Worm (Caenorhabditis elegans): ENCODE data around the gene C17F4.8.

The C17F4.8 gene

ce11 chrII:3225780-3226179 is 8.8 kb downstream of the C17F4.8 start, which contains the start of gene ZC239.17:
Gene ZC239.17 (minus strand): TSS chrII:3225880.
- no peak for TF ChIP-seq ceh-63 (GFP tag; optimal IDR thresholded peaks at IDR 0.05)
- no peak for TF ChIP-seq nhr-12 (tag; optimal IDR thresholded peaks at IDR 0.05)
- no peak for TF ChIP-seq ceh-90 (tag; optimal IDR thresholded peaks at IDR 0.05)

- TF ChIP-seq lsy-2 (tag; optimal IDR thresholded peaks at IDR 0.05) (no peak), elt-2 (tag; optimal IDR thresholded peaks at IDR 0.05) (peak; percentile 44)
Observed at ce11 chrII:3225200-3225599, 9.4 kb downstream of the C17F4.8 start, which contains the start of gene ZC239.16. Gene ZC239.16 (minus strand): TSS chrII:3225319.

DNA sequence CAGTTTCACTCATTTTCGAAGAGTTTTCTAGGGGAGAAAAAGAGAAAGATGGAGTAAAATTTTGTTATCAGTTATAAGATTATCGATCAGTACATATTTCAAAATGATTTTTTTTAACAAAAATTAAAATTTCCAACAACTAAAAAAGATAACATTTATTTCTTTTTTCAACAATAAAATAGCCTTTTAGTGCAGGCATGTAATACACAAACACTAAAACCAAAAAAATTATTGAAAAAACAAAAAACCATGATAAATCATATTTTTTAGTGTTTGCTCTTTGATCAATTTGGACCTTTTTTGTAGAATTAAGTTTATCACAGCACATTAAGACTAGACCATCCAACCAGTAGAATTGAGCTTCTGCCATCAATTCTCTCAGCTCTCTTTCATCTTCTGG is 10.0 kb downstream of the C17F4.8 start, which contains the start of gene ZC239.15:
TSS of gene ZC239.15 (minus strand) at position 101 of the 400 bp plus-strand sequence.
- TF ChIP-seq sox-4 (tag; optimal IDR thresholded peaks at IDR 0.05) (no peak), zip-4 (GFP tag; optimal IDR thresholded peaks at IDR 0.05) (no peak), dsc-1 (tag; optimal IDR thresholded peaks at IDR 0.05) (no peak), fkh-4 (tag; optimal IDR thresholded peaks at IDR 0.05; ENCODE audit: borderline replicate concordance) (no peak), lin-15B (tag; optimal IDR thresholded peaks at IDR 0.05) (no peak), mab-9 (GFP tag; IDR thresholded peaks at IDR 0.05) (no peak), pax-3 (tag; optimal IDR thresholded peaks at IDR 0.05) (no peak), nhr-77 (tag; optimal IDR thresholded peaks at IDR 0.05) (no peak), ztf-11 (tag; optimal IDR thresholded peaks at IDR 0.05) (no peak), nhr-84 (tag; optimal IDR thresholded peaks at IDR 0.05) (no peak), nhr-12 (tag; optimal IDR thresholded peaks at IDR 0.05) (no peak), unc-86 (tag; optimal IDR thresholded peaks at IDR 0.05) (no peak), aha-1 (tag; optimal IDR thresholded peaks at IDR 0.05) (no peak), unc-98 (GFP tag; IDR thresholded peaks at IDR 0.05) (no peak), alr-1 (tag; optimal IDR thresholded peaks at IDR 0.05; ENCODE audit: borderline replicate concordance) (no peak), Y116A8C.19 (tag; optimal IDR thresholded peaks at IDR 0.05; ENCODE audit: borderline replicate concordance) (no peak), lir-3 (tag; optimal IDR thresholded peaks at IDR 0.05; ENCODE audit: poor library complexity) (no peak)

DNA sequence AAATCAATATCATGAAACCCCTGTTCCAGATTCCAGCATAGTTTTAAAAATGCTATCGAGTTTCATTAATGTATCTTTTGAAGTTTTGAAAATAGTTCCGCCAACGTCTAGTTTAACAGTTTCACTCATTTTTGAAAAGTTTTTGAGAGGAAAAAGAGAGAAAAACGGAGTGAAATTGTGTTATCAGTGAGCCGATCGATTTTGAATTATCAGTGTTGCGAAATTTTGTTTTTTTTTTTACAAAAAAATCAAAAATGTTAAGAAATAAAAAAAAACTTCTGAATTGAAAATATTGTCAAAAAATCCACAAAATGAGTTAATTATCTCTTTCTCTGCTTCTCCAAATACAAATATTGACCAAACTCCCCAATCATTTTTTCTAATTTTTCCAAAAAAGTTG is 11.9 kb downstream of the C17F4.8 start, which contains the start of gene ZC239.13:
TSS of gene ZC239.13 (minus strand) at position 154 of the 400 bp plus-strand sequence.
- TF ChIP-seq elt-2 (tag; optimal IDR thresholded peaks at IDR 0.05): peak; percentile 21
- no peak for TF ChIP-seq isw-1 (GFP tag; IDR thresholded peaks at IDR 0.05)

ce11 chrII:3221730-3222129 is 12.9 kb downstream of the C17F4.8 start, which contains the start of gene ZC239.14:
Gene ZC239.14 (minus strand): TSS chrII:3222034.
- TF ChIP-seq lin-39 (tag; optimal IDR thresholded peaks at IDR 0.05): no peak
- no peak for TF ChIP-seq nhr-237 (tag; optimal IDR thresholded peaks at IDR 0.05)
- no peak for TF ChIP-seq lin-13 (GFP tag; optimal IDR thresholded peaks at IDR 0.05)

- no peak for TF ChIP-seq fkh-4 (tag; optimal IDR thresholded peaks at IDR 0.05; ENCODE audit: borderline replicate concordance)
- TF ChIP-seq pqm-1 (tag; optimal IDR thresholded peaks at IDR 0.05): no peak
- TF ChIP-seq lsy-2 (tag; optimal IDR thresholded peaks at IDR 0.05): no peak
- no peak for TF ChIP-seq dpl-1 (GFP tag; optimal IDR thresholded peaks at IDR 0.05)
- TF ChIP-seq F16B12.6 (tag; optimal IDR thresholded peaks at IDR 0.05): no peak
- TF ChIP-seq unc-86 (tag; optimal IDR thresholded peaks at IDR 0.05): no peak
- TF ChIP-seq nhr-71 (tag; optimal IDR thresholded peaks at IDR 0.05): no peak
- no peak for TF ChIP-seq aly-2 (tag; optimal IDR thresholded peaks at IDR 0.05)
- TF ChIP-seq lin-14 (GFP tag; optimal IDR thresholded peaks at IDR 0.05): no peak
Observed at ce11 chrII:3220723-3221122, 13.9 kb downstream of the C17F4.8 start, which contains the start of gene ZC239.22. Gene ZC239.22 (minus strand): TSS chrII:3220823.

All from whole organism, L1 larva.